Worm (Caenorhabditis elegans) whole organism, young adult: ENCODE data around the gene fbxc-39.

Source experiments
- F10E7.11 ChIP-seq: sonication (generic microtip); optimal IDR thresholded peaks from 2 replicates; lab custom pipeline; 2017; ENCODE audit warnings: mild to moderate bottlenecking, missing genetic modification characterization, moderate library complexity, missing compliant biosample characterization
- F22D6.2 ChIP-seq: sonication (generic microtip); optimal IDR thresholded peaks from 2 replicates; lab custom pipeline; 2016; ENCODE audit warnings: mild to moderate bottlenecking, missing genetic modification characterization, missing compliant biosample characterization
- F52B5.7 ChIP-seq: sonication (generic microtip); optimal IDR thresholded peaks from 2 replicates; lab custom pipeline; 2016; ENCODE audit warnings: mild to moderate bottlenecking, missing genetic modification characterization, missing compliant biosample characterization
- ama-1 ChIP-seq, 3 experiments: fragments of 150-350 bp in 1 of 3; sonication (generic microtip) in 2 of 3; optimal IDR thresholded peaks; 2 replicates each; lab custom pipeline; 2014 to 2018; ENCODE audit warnings: missing biosample characterization in 2 of 3, missing genetic modification characterization in 2 of 3, missing genetic modification reagents in 2 of 3
- fkh-3 ChIP-seq: sonication (generic microtip); optimal IDR thresholded peaks from 2 replicates; lab custom pipeline; 2016; ENCODE audit warnings: mild to moderate bottlenecking, missing genetic modification characterization, missing compliant biosample characterization
- him-1 ChIP-seq: sonication (generic microtip); optimal IDR thresholded peaks from 2 replicates; lab custom pipeline; 2016; ENCODE audit warnings: missing genotype, missing genetic modification reagents, missing genetic modification characterization, missing compliant biosample characterization
- hmg-20 ChIP-seq: fragments of 200-800 bp; sonication (Bioruptor generic); IDR thresholded peaks from 2 replicates; pipeline ENCODE4 v1.3.6; 2022; ENCODE audit warnings: missing genetic modification reagents, missing genetic modification characterization, missing compliant biosample characterization
- lin-26 ChIP-seq: fragments of 200-800 bp; sonication (Bioruptor generic); IDR thresholded peaks from 2 replicates; pipeline ENCODE4 v1.3.6; 2022; ENCODE audit warnings: missing genetic modification reagents, missing genetic modification characterization, missing compliant biosample characterization
- mes-4 ChIP-seq: sonication (generic microtip); optimal IDR thresholded peaks from 2 replicates; lab custom pipeline; 2016; ENCODE audit warnings: missing genotype, missing genetic modification characterization, missing compliant biosample characterization
- nfya-2 ChIP-seq: fragments of 200-800 bp; sonication (Bioruptor generic); IDR thresholded peaks from 2 replicates; pipeline ENCODE4 v1.3.6; 2022; ENCODE audit warnings: missing genetic modification reagents, missing genetic modification characterization, missing compliant biosample characterization
- nfyb-1 ChIP-seq: fragments of 200-800 bp; sonication (Bioruptor generic); IDR thresholded peaks from 2 replicates; pipeline ENCODE4 v1.3.6; 2022; ENCODE audit warnings: missing genetic modification reagents, missing genetic modification characterization, missing compliant biosample characterization
- rec-8 ChIP-seq, 2 experiments: sonication (generic microtip); optimal IDR thresholded peaks; 2 replicates each; lab custom pipeline; 2016; ENCODE audit warnings: mild to moderate bottlenecking in 2 of 2, missing genetic modification characterization in 2 of 2, missing genetic modification reagents in 2 of 2, missing genotype in 2 of 2, missing biosample characterization in 1 of 2, missing compliant biosample characterization in 1 of 2, moderate library complexity in 1 of 2
- ztf-25 ChIP-seq: fragments of 200-800 bp; sonication (Bioruptor generic); IDR thresholded peaks from 2 replicates; pipeline ENCODE4 v1.3.6; 2022; ENCODE audit warnings: missing genetic modification reagents, missing genetic modification characterization, missing compliant biosample characterization
- ztf-6 ChIP-seq: fragments of 200-800 bp; sonication (Bioruptor generic); IDR thresholded peaks from 2 replicates; pipeline ENCODE4 v1.3.6; 2022; ENCODE audit warnings: missing genetic modification reagents, missing genetic modification characterization, missing compliant biosample characterization

ce11 chrII:979135-979534 is 9.4 kb upstream of the fbxc-39 start, which contains the start of the genes fbxc-17 and fbxc-15:
- TF ChIP-seq F52B5.7 (tag; lab: Kevin White, UChicago) (no peak), hmg-20 (GFP tag; lab: Robert Waterston, UW) (no peak), F22D6.2 (tag; lab: Kevin White, UChicago) (no peak), lin-26 (GFP tag; lab: Robert Waterston, UW) (no peak), him-1 (tag; lab: Kevin White, UChicago) (no peak), rec-8 (tag; optimal IDR thresholded peaks at IDR 0.05; lab: Kevin White, UChicago) (no peak), F10E7.11 (no peak), ztf-25 (GFP tag; lab: Robert Waterston, UW) (no peak), ama-1 (optimal IDR thresholded peaks at IDR 0.05; lab: Kevin White, UChicago) (no peak), ama-1 (GFP tag; optimal IDR thresholded peaks at IDR 0.05; lab: Kevin White, UChicago) (no peak), fkh-3 (tag; lab: Kevin White, UChicago) (no peak), ztf-6 (no peak), nfyb-1 (GFP tag; lab: Robert Waterston, UW) (no peak), mes-4 (tag; lab: Kevin White, UChicago) (no peak), nfya-2 (no peak)
